Worm (Caenorhabditis elegans): ENCODE measurements around the gene C54E10.3.

DNA sequence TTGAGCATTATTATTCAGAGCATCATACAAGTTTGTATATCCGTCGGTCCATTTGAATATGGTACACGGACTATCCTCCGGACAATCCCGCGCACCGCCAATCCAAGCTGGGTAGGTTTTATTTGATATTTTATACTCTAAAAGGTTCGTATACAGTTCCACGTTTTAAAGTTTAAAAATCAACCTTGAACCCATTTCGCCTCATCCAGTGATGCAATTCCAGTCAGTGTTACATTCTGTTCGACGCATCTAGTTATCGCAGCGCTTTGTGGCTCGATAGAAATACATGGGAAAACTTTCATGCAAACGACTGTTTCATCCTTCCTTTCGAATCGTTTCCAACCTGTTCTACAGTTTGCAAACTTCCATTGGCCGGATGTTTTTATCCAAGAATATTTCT, 40.9 kb upstream of the C54E10.3 start:
- TF ChIP-seq R02D3.7 (tag; optimal IDR thresholded peaks at IDR 0.05) (no peak), ama-1 (optimal IDR thresholded peaks at IDR 0.05) (no peak), aha-1 (tag) (no peak), nhr-237 (tag; optimal IDR thresholded peaks at IDR 0.05) (no peak), lir-3 (tag; optimal IDR thresholded peaks at IDR 0.05) (no peak), ceh-82 (tag; optimal IDR thresholded peaks at IDR 0.05) (no peak), ZK337.2 (GFP tag; IDR thresholded peaks at IDR 0.05) (no peak), nhr-11 (tag; optimal IDR thresholded peaks at IDR 0.05) (no peak), ZK546.5 (tag; optimal IDR thresholded peaks at IDR 0.05) (no peak), F26F4.8 (GFP tag; conservative IDR thresholded peaks at IDR 0.05) (no peak), fkh-10 (GFP tag; optimal IDR thresholded peaks at IDR 0.05) (no peak), lin-15B (tag; optimal IDR thresholded peaks at IDR 0.05) (no peak)
